Worm (Caenorhabditis elegans) whole organism, dauer: ENCODE measurements around the gene zipt-16.

Experiments
- unc-62 ChIP-seq: sonication (generic microtip); optimal IDR thresholded peaks from 2 replicates; lab custom pipeline; 2017; ENCODE audit warnings: missing biosample characterization, missing genetic modification reagents, missing genetic modification characterization

zipt-16 gene

ce11 chrV:11462963-11463453, at the start of gene zipt-16:
zipt-16 (plus strand) TSS chrV:11463013.
- TF ChIP-seq unc-62 (GFP tag; lab: Kevin White, UChicago) = no peak

ce11 chrV:11415059-11415458, 47.8 kb upstream of the zipt-16 start, which contains the start of gene deg-3:
deg-3 (minus strand) TSS chrV:11415159.
- no peak for TF ChIP-seq unc-62 (GFP tag; lab: Kevin White, UChicago)

ce11 chrV:11421605-11422004, 41.2 kb upstream of the zipt-16 start, which contains the start of gene des-2:
des-2 (minus strand) TSS chrV:11421705.
- TF ChIP-seq unc-62 (GFP tag; lab: Kevin White, UChicago) = no peak

- TF ChIP-seq unc-62 (GFP tag; lab: Kevin White, UChicago) = no peak
Measured at ce11 chrV:11424565-11424964, 38.2 kb upstream of the zipt-16 start, which contains the start of gene T26H10.2. T26H10.2 (minus strand) TSS chrV:11424665.

- TF ChIP-seq unc-62 (GFP tag; lab: Kevin White, UChicago) = no peak
Measured at ce11 chrV:11428728-11429127, 34.1 kb upstream of the zipt-16 start.

DNA sequence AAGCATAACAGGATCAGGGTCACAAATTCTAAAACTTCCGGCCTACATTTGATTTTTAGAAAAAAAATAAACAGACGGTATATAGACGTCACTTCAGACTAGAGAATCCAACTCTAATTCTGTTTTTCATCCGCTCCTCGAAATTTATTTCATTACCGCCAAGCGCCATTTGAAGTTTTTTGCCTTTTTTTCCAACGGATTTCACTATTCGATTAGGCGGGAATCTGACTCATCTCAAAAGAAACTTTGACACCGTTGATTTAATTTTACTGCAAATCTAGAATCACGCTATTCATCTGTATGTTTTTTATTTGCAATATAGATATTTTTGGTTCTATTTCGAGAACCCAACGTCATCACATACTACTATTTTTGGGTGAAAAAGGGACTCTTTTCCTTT, 32.0 kb upstream of the zipt-16 start:
- no peak for TF ChIP-seq unc-62 (GFP tag; lab: Kevin White, UChicago)

DNA sequence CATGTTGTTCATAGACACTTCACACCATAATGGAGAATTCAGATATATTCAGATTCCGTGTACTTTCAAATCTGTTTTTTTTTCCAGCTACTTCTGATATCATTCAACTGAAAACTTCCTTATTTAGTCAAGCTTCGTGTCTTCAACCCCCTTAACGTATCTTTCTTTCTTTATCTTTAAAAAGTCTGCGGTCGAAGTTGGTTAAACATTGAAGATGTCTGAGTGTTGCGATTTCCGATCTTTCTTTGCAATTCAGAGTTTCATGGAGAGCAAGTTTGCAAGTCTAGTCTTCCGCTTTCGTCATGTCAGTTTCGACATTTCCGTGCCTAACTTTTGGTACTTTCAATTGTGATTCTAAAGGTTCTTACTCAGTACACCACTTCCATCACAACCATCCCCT, 27.6 kb upstream of the zipt-16 start:
- no peak for TF ChIP-seq unc-62 (GFP tag; lab: Kevin White, UChicago)

ce11 chrV:11436407-11436806, 26.4 kb upstream of the zipt-16 start:
- no peak for TF ChIP-seq unc-62 (GFP tag; lab: Kevin White, UChicago)

- no peak for TF ChIP-seq unc-62 (GFP tag; lab: Kevin White, UChicago)
Measured at ce11 chrV:11438464-11438863, 24.3 kb upstream of the zipt-16 start, which contains the start of gene dmsr-1. dmsr-1 (plus strand) TSS chrV:11438764.

DNA sequence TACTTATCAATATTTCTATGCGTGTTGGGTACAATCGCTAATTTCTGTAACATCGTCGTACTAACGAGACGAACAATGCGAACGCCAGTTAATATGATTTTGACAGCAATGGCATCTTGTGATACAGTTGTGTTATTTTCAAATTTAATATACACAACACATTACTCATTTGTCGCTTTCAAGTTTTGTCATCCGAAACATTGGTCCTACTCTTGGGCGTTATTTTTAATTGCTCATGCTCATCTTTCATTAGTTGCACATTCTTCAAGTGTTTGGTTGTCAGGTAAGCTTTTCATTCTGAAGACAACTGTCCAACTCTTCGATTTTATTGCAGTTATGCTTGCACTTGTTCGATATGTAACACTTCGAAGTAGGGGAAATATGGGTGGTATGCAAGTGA, 23.6 kb upstream of the zipt-16 start:
- no peak for TF ChIP-seq unc-62 (GFP tag; lab: Kevin White, UChicago)

ce11 chrV:11443503-11443902, 19.3 kb upstream of the zipt-16 start, which contains the start of gene F57B7.2:
F57B7.2 (minus strand) TSS chrV:11443603.
- TF ChIP-seq unc-62 (GFP tag; lab: Kevin White, UChicago) = no peak

DNA sequence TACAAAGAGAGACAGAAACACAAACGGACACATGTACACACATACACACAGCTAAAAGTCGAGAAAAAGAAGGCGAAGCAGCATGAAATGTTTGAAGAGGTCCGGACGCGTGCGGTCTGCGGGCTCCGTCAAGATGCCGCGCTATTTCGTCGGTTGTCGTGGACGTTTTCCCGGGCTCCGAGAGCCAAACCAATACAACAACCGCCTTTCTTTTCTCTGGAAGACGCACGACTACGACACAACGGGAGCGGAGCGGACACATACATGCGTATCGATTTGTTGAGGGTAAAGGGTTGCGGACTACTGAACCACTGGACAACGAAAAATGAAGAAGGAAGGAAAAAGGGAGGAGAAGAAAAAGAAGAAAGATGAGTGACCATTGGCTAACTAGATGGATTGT, 17.4 kb upstream of the zipt-16 start:
- no peak for TF ChIP-seq unc-62 (GFP tag; lab: Kevin White, UChicago)

DNA sequence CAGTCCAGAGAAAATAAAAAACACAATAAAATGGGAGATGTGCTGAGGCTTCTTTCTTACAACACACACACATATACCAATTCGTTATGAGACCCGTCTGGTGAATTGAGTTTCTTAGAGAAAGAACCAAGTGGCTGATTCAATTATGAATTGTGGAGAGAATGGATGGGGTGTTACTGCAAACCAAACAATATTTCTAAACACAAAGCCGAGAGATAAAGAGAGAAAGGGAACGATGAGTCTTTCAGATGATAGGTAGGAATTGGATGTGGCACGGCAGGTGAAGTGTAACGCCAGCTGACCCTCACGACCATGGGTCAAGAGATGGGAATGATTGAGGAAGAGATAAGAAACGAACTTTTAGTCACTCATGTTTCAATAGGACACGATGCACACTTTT, 16.5 kb upstream of the zipt-16 start, which contains the start of gene mig-17:
Gene mig-17, plus strand, starts transcription at position 389 of the 400 bp plus-strand sequence.
- TF ChIP-seq unc-62 (GFP tag; lab: Kevin White, UChicago) = no peak

ce11 chrV:11449404-11449803, 13.4 kb upstream of the zipt-16 start:
- no peak for TF ChIP-seq unc-62 (GFP tag; lab: Kevin White, UChicago)

ce11 chrV:11450257-11450656, 12.6 kb upstream of the zipt-16 start, which contains the start of gene col-156:
col-156 (minus strand) TSS chrV:11450357.
- TF ChIP-seq unc-62 (GFP tag; lab: Kevin White, UChicago) = no peak

- TF ChIP-seq unc-62 (GFP tag; lab: Kevin White, UChicago) = no peak
Measured at ce11 chrV:11454917-11455316, 7.9 kb upstream of the zipt-16 start.

ce11 chrV:11459255-11459654, 3.6 kb upstream of the zipt-16 start, which contains the start of gene T11F9.1:
T11F9.1 (plus strand) TSS chrV:11459555.
- TF ChIP-seq unc-62 (GFP tag; lab: Kevin White, UChicago) = no peak
